Fruit fly (Drosophila melanogaster): ENCODE data around the gene neo.

The neo gene

dm6 chr3R:29774360-29775193 lies 44.4 kb upstream of the neo start (continued):
- TF ChIP-seq CG32532 (GFP tag; IDR thresholded peaks at IDR 0.05) (peak; percentile 53; the same call in 1 of the 2 replicates), Atf-2 (GFP tag; optimal IDR thresholded peaks at IDR 0.05) (no peak), abd-A (tag; optimal IDR thresholded peaks at IDR 0.05) (peak; percentile 76), CG3407 (GFP tag; optimal IDR thresholded peaks at IDR 0.05) (no peak), pfk (GFP tag; optimal IDR thresholded peaks at IDR 0.05) (peak; percentile 48), Xbp1 (GFP tag; optimal IDR thresholded peaks at IDR 0.05) (no peak), H15 (GFP tag; IDR thresholded peaks at IDR 0.05) (no peak), CHES-1-like (GFP tag; optimal IDR thresholded peaks at IDR 0.05) (no peak), CG10147 (GFP tag; optimal IDR thresholded peaks at IDR 0.05) (no peak), zen (tag; optimal IDR thresholded peaks at IDR 0.05) (no peak), CG12769 (tag; optimal IDR thresholded peaks at IDR 0.05) (no peak), bbx (GFP tag; IDR thresholded peaks at IDR 0.05; ENCODE audit: partially characterized antibody) (peak; percentile 71), jing (GFP tag; optimal IDR thresholded peaks at IDR 0.05) (no peak), tap (tag; optimal IDR thresholded peaks at IDR 0.05) (peak; percentile 6), CG2875 (GFP tag; optimal IDR thresholded peaks at IDR 0.05) (no peak), CG18011 (GFP tag; optimal IDR thresholded peaks at IDR 0.05) (no peak), CG9876 (GFP tag; optimal IDR thresholded peaks at IDR 0.05) (no peak), CG11504 (tag; optimal IDR thresholded peaks at IDR 0.05) (no peak), CG13775 (GFP tag; optimal IDR thresholded peaks at IDR 0.05) (no peak), sens (GFP tag) (peak; percentile 31), HLH4C (GFP tag; IDR thresholded peaks at IDR 0.05; ENCODE audit: partially characterized antibody) (no peak; the same call in 2 of the 3 replicates), dm (GFP tag; optimal IDR thresholded peaks at IDR 0.05) (no peak), oc (tag; optimal IDR thresholded peaks at IDR 0.05) (no peak), trh (GFP tag; optimal IDR thresholded peaks at IDR 0.05) (no peak), CG4617 (GFP tag; optimal IDR thresholded peaks at IDR 0.05; ENCODE audit: borderline replicate concordance) (no peak), CG30020 (tag; optimal IDR thresholded peaks at IDR 0.05) (no peak), tll (GFP tag; optimal IDR thresholded peaks at IDR 0.05) (no peak), stc (GFP tag; IDR thresholded peaks at IDR 0.05) (peak; percentile 10; the same call in 1 of the 2 replicates), CG14014 (GFP tag; IDR thresholded peaks at IDR 0.05) (peak; percentile 29; the same call in 1 of the 2 replicates), ATbp (GFP tag; optimal IDR thresholded peaks at IDR 0.05) (peak; percentile 40), Drgx (GFP tag; IDR thresholded peaks at IDR 0.05) (0 out of 2 replicates have a peak, but pooled peaks have one; percentile 37), CG2889 (GFP tag; IDR thresholded peaks at IDR 0.05) (no peak), CrebB (tag; optimal IDR thresholded peaks at IDR 0.05) (peak; percentile 56), CG6791 (GFP tag; IDR thresholded peaks at IDR 0.05; ENCODE audit: partially characterized antibody) (peak; percentile 19; the same call in 1 of the 3 replicates), PHDP (tag; optimal IDR thresholded peaks at IDR 0.05) (peak; percentile 4), CG4730 (GFP tag; IDR thresholded peaks at IDR 0.05) (no peak), YL-1 (GFP tag; optimal IDR thresholded peaks at IDR 0.05) (peak; percentile 8), Rfx (GFP tag; IDR thresholded peaks at IDR 0.05) (peak; percentile 25; the same call in 1 of the 2 replicates), Sry-β (GFP tag; optimal IDR thresholded peaks at IDR 0.05) (no peak), Sox102F (GFP tag; optimal IDR thresholded peaks at IDR 0.05) (no peak), al (GFP tag; IDR thresholded peaks at IDR 0.05) (no peak), CG5245 (GFP tag; optimal IDR thresholded peaks at IDR 0.05) (no peak), Tbp (GFP tag; optimal IDR thresholded peaks at IDR 0.05) (peak; percentile 83), CG13287 (GFP tag; IDR thresholded peaks at IDR 0.05; ENCODE audit: partially characterized antibody) (peak; percentile 50; the same call in 1 of the 2 replicates), cg (GFP tag; optimal IDR thresholded peaks at IDR 0.05) (peak; percentile 82), tna (GFP tag; IDR thresholded peaks at IDR 0.05; ENCODE audit: partially characterized antibody) (peak; percentile 49; the same call in 1 of the 2 replicates), CG10565 (GFP tag; optimal IDR thresholded peaks at IDR 0.05) (no peak), h (optimal IDR thresholded peaks at IDR 0.05) (no peak)

Data from whole organism, embryonic.